Fruit fly (Drosophila melanogaster) whole organism, embryonic: ENCODE data around the gene dmrt93B.

Source experiments
- Blimp-1 ChIP-seq: fragments of 200-800 bp; sonication (Bioruptor generic); optimal IDR thresholded peaks from 3 replicates; lab custom pipeline; 2018; ENCODE audit warnings: missing biosample characterization, missing genetic modification characterization, mild to moderate bottlenecking, moderate library complexity, missing genetic modification reagents
- CG18262 ChIP-seq: fragments of 200-800 bp; optimal IDR thresholded peaks from 3 replicates; lab custom pipeline; 2019; ENCODE audit warnings: missing biosample characterization, mild to moderate bottlenecking, missing genetic modification characterization, moderate library complexity
- CG32767 ChIP-seq: fragments of 200-800 bp; sonication (Bioruptor generic); IDR thresholded peaks from 2 replicates; pipeline ENCODE4 v1.3.6; 2022; ENCODE audit warnings: missing biosample characterization, missing genetic modification characterization
- CG4707 ChIP-seq: fragments of 200-800 bp; sonication (Bioruptor generic); optimal IDR thresholded peaks from 2 replicates; lab custom pipeline; 2018; ENCODE audit warnings: missing biosample characterization, mild to moderate bottlenecking, missing genetic modification characterization, moderate library complexity
- CG8765 ChIP-seq: fragments of 200-800 bp; sonication (Bioruptor generic); IDR thresholded peaks from 2 replicates; pipeline ENCODE4 v1.3.6; 2022; ENCODE audit warnings: missing biosample characterization, missing genetic modification characterization
- CTCF ChIP-seq: fragments of 200-800 bp; sonication (Bioruptor generic); optimal IDR thresholded peaks from 2 replicates; lab custom pipeline; 2017; ENCODE audit warnings: missing biosample characterization, mild to moderate bottlenecking, missing genetic modification characterization, moderate library complexity
- Dip2 ChIP-seq: fragments of 200-800 bp; sonication (Bioruptor generic); IDR thresholded peaks from 2 replicates; pipeline ENCODE4 v1.3.6; 2022; ENCODE audit warnings: missing biosample characterization, missing genetic modification characterization
- Doc2 ChIP-seq: fragments of 200-800 bp; sonication (Bioruptor generic); IDR thresholded peaks from 2 replicates; pipeline ENCODE4 v1.3.6; 2022; ENCODE audit warnings: missing biosample characterization, missing genetic modification characterization
- Ptx1 ChIP-seq: fragments of 200-800 bp; sonication (Bioruptor generic); IDR thresholded peaks from 2 replicates; pipeline ENCODE4 v1.3.6; 2022; ENCODE audit warnings: missing biosample characterization, missing genetic modification characterization
- Ssrp ChIP-seq: fragments of 200-800 bp; sonication (Bioruptor generic); optimal IDR thresholded peaks from 2 replicates; lab custom pipeline; 2018; ENCODE audit warnings: missing biosample characterization, mild to moderate bottlenecking, missing genetic modification characterization, moderate library complexity
- Xrp1 ChIP-seq: fragments of 200-800 bp; sonication (Bioruptor generic); IDR thresholded peaks from 2 replicates; pipeline ENCODE4 v1.3.6; 2022; ENCODE audit warnings: missing biosample characterization, missing genetic modification characterization
- mam ChIP-seq: fragments of 200-800 bp; sonication (Bioruptor generic); optimal IDR thresholded peaks from 3 replicates; lab custom pipeline; 2016; ENCODE audit warnings: missing biosample characterization, missing genetic modification characterization

DNA sequence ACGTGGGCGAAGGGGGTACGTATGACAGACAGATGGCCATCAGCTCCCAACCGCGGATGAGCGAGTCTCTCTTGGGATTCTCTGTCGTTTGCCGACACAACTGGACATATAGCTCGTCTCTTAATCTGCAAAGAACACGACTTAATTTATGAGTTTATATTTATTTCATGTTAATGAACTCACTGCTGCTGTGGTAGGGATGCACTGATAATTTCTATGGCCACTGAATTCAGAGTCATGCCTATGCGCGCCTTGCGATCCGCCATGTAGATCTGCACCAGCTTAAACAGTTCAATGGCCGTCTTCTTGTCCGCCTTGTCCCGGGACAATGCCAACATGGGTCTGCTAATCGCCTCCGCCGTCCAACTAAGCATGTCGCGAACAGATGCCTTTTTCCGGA is 11.2 kb downstream of the dmrt93B start:
- TF ChIP-seq CTCF (GFP tag; lab: Kevin White, UChicago) (no peak), Xrp1 (GFP tag; lab: Robert Waterston, UW) (no peak), Dip2 (GFP tag; lab: Robert Waterston, UW) (no peak), Ptx1 (GFP tag; lab: Robert Waterston, UW) (no peak), Blimp-1 (GFP tag; lab: Kevin White, UChicago) (no peak), Ssrp (tag; lab: Kevin White, UChicago) (no peak), CG4707 (GFP tag; lab: Kevin White, UChicago) (no peak), Doc2 (GFP tag; lab: Robert Waterston, UW) (no peak), CG18262 (tag; lab: Kevin White, UChicago) (no peak), mam (GFP tag; lab: Kevin White, UChicago) (no peak), CG32767 (no peak), CG8765 (GFP tag; lab: Robert Waterston, UW) (no peak)
